Worm (Caenorhabditis elegans) whole organism, L3 larva: ENCODE results near the gene pitr-1.

Experiments used
- ZK546.5 ChIP-seq: sonication (generic microtip); optimal IDR thresholded peaks from 2 replicates; lab custom pipeline; 2017; ENCODE audit warnings: missing biosample characterization, missing genetic modification characterization
- aly-2 ChIP-seq: fragments of 150-350 bp; optimal IDR thresholded peaks from 2 replicates; lab custom pipeline; 2014; ENCODE audit warnings: missing biosample characterization, missing genetic modification characterization
- ceh-28 ChIP-seq: fragments of 150-350 bp; optimal IDR thresholded peaks from 2 replicates; lab custom pipeline; 2014; ENCODE audit warnings: missing biosample characterization, missing genetic modification reagents, missing genetic modification characterization
- sea-2 ChIP-seq: fragments of 150-350 bp; sonication (generic microtip); optimal IDR thresholded peaks from 4 replicates; lab custom pipeline; 2014; ENCODE audit warnings: missing biosample characterization, missing genetic modification reagents, missing genetic modification characterization

ce11 chrIV:7402077-7402476, 8.2 kb downstream of the pitr-1 start:
- TF ChIP-seq ZK546.5 (no peak), ceh-28 (tag; lab: Kevin White, UChicago) (peak; percentile 74), aly-2 (tag; lab: Kevin White, UChicago) (no peak), sea-2 (no peak)
